Fruit fly (Drosophila melanogaster): ENCODE data around the gene mRpL38.

mRpL38 gene

DNA sequence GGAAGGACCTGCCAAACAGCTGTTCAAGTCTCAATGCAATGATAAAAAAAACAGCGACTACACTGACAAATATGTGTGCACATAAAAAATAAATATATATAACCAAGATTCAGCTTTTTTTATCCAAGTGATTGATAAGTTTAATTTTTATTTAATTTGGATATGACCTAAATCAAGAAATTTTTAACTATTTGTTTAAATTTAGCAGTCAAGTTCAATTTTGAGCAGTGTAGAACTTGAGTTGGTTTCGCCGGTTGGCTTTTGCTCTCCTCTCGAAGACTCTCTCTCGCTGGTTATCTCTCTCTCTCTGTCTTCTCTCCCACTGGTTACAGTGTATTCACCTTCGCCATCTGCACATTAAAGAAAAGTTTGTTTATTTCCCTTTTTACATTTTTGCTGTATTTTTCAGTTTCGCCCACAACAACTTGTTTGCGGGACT is 8.0 kb upstream of the mRpL38 start (continued):
- peak; percentile 88 for TF ChIP-seq ci (GFP tag; IDR thresholded peaks at IDR 0.05)
- no peak for TF ChIP-seq Dip2 (GFP tag; IDR thresholded peaks at IDR 0.05)
- TF ChIP-seq pita (GFP tag; optimal IDR thresholded peaks at IDR 0.05) = no peak
- no peak for TF ChIP-seq CG10431 (GFP tag; optimal IDR thresholded peaks at IDR 0.05)
- peak; percentile 33 for TF ChIP-seq psq (GFP tag; optimal IDR thresholded peaks at IDR 0.05)
- TF ChIP-seq wdn (GFP tag; IDR thresholded peaks at IDR 0.05) = peak; percentile 82
- TF ChIP-seq CG31441 (GFP tag; IDR thresholded peaks at IDR 0.05) = peak; percentile 96
- peak; percentile 69 for TF ChIP-seq CG12219 (GFP tag; optimal IDR thresholded peaks at IDR 0.05)
- TF ChIP-seq CTCF (GFP tag; optimal IDR thresholded peaks at IDR 0.05) = peak; percentile 39
- TF ChIP-seq CG17385 (GFP tag; optimal IDR thresholded peaks at IDR 0.05) = peak; percentile 84
- TF ChIP-seq CG8089 (GFP tag; optimal IDR thresholded peaks at IDR 0.05) = peak; percentile 40
- TF ChIP-seq ab (GFP tag; optimal IDR thresholded peaks at IDR 0.05) = peak; percentile 10
- peak; percentile 78 for TF ChIP-seq Mrtf (GFP tag; IDR thresholded peaks at IDR 0.05)
- TF ChIP-seq Mes4 (GFP tag; optimal IDR thresholded peaks at IDR 0.05) = peak; percentile 55
- no peak for TF ChIP-seq ERR (GFP tag; optimal IDR thresholded peaks at IDR 0.05)
- peak; percentile 66 for TF ChIP-seq peb (GFP tag; IDR thresholded peaks at IDR 0.05)
- peak; percentile 93 for TF ChIP-seq lab (GFP tag; optimal IDR thresholded peaks at IDR 0.05)
- TF ChIP-seq CG4820 (GFP tag; optimal IDR thresholded peaks at IDR 0.05) = peak; percentile 82
- no peak for TF ChIP-seq Sry-β (GFP tag; optimal IDR thresholded peaks at IDR 0.05)
- TF ChIP-seq tgo (GFP tag; IDR thresholded peaks at IDR 0.05) = peak; percentile 89
- peak; percentile 70 for TF ChIP-seq CG17612 (GFP tag; IDR thresholded peaks at IDR 0.05)
- peak; percentile 39 for TF ChIP-seq disco-r (GFP tag; optimal IDR thresholded peaks at IDR 0.05)
- TF ChIP-seq CG11723 (GFP tag; optimal IDR thresholded peaks at IDR 0.05) = peak; percentile 76
- TF ChIP-seq Dll (GFP tag; IDR thresholded peaks at IDR 0.05; ENCODE audit: partially characterized antibody) = no peak
- TF ChIP-seq CG8359 (GFP tag; optimal IDR thresholded peaks at IDR 0.05; ENCODE audit: borderline replicate concordance) = peak; percentile 74
- TF ChIP-seq grau (tag; optimal IDR thresholded peaks at IDR 0.05) = peak; percentile 89
- TF ChIP-seq ac (GFP tag; optimal IDR thresholded peaks at IDR 0.05) = peak; percentile 51
- peak; percentile 15 for TF ChIP-seq NK7.1 (GFP tag; optimal IDR thresholded peaks at IDR 0.05)
- TF ChIP-seq Xrp1 (GFP tag; IDR thresholded peaks at IDR 0.05) = peak; percentile 92
- peak; percentile 46; the same call in 1 of the 2 replicates for TF ChIP-seq ham (GFP tag; IDR thresholded peaks at IDR 0.05)
- TF ChIP-seq lbe (GFP tag; optimal IDR thresholded peaks at IDR 0.05) = peak; percentile 95
- peak; percentile 53 for TF ChIP-seq CG10274 (GFP tag; optimal IDR thresholded peaks at IDR 0.05)
- no peak for TF ChIP-seq shn (GFP tag; optimal IDR thresholded peaks at IDR 0.05)
- peak; percentile 75 for TF ChIP-seq CG1602 (GFP tag; optimal IDR thresholded peaks at IDR 0.05)
- TF ChIP-seq CG4360 (GFP tag; IDR thresholded peaks at IDR 0.05) = 0 out of 2 replicates have a peak, but pooled peaks have one; percentile 27
- peak; percentile 71 for TF ChIP-seq MTF-1 (GFP tag; optimal IDR thresholded peaks at IDR 0.05; ENCODE audit: borderline replicate concordance)
- peak; percentile 81 for TF ChIP-seq HHEX (GFP tag; optimal IDR thresholded peaks at IDR 0.05)
- TF ChIP-seq CG10147 (GFP tag; optimal IDR thresholded peaks at IDR 0.05) = peak; percentile 86
- 0 out of 2 replicates have a peak, but pooled peaks have one; percentile 68 for TF ChIP-seq CG16779 (GFP tag; IDR thresholded peaks at IDR 0.05)
- TF ChIP-seq lilli (GFP tag; optimal IDR thresholded peaks at IDR 0.05) = peak; percentile 83
- no peak for TF ChIP-seq Doc3 (GFP tag; IDR thresholded peaks at IDR 0.05; ENCODE audit: partially characterized antibody)
- TF ChIP-seq z (GFP tag; IDR thresholded peaks at IDR 0.05) = no peak
- peak; percentile 55 for TF ChIP-seq sug (tag; optimal IDR thresholded peaks at IDR 0.05)
- TF ChIP-seq seq (GFP tag; IDR thresholded peaks at IDR 0.05) = peak; percentile 80
- TF ChIP-seq Myb (GFP tag; optimal IDR thresholded peaks at IDR 0.05) = peak; percentile 48
- peak; percentile 61 for TF ChIP-seq E2f2 (GFP tag; IDR thresholded peaks at IDR 0.05)
- TF ChIP-seq danr (GFP tag; IDR thresholded peaks at IDR 0.05) = peak; percentile 64
- TF ChIP-seq fd64A (GFP tag; optimal IDR thresholded peaks at IDR 0.05) = no peak
- peak; percentile 78 for TF ChIP-seq NfI (GFP tag; optimal IDR thresholded peaks at IDR 0.05)
- TF ChIP-seq Ets65A (GFP tag) = peak; percentile 88
- peak; percentile 94 for TF ChIP-seq unpg (GFP tag; optimal IDR thresholded peaks at IDR 0.05)
- TF ChIP-seq fu2 (GFP tag; optimal IDR thresholded peaks at IDR 0.05) = peak; percentile 48

All from whole organism, embryonic.